Fruit fly (Drosophila melanogaster) whole organism, embryonic: ENCODE results near the gene CG17816.

ENCODE experiments used
- Asciz ChIP-seq: fragments of 200-800 bp; sonication (Bioruptor generic); optimal IDR thresholded peaks from 2 replicates; lab custom pipeline; 2017; ENCODE audit warnings: missing biosample characterization, mild to moderate bottlenecking, missing genetic modification characterization, missing genetic modification reagents
- B-H2 ChIP-seq: fragments of 200-800 bp; sonication (Bioruptor generic); optimal IDR thresholded peaks from 2 replicates; lab custom pipeline; 2018; ENCODE audit warnings: missing biosample characterization, mild to moderate bottlenecking, missing genetic modification characterization
- Blimp-1 ChIP-seq: fragments of 200-800 bp; sonication (Bioruptor generic); optimal IDR thresholded peaks from 3 replicates; lab custom pipeline; 2018; ENCODE audit warnings: missing biosample characterization, missing genetic modification characterization, mild to moderate bottlenecking, moderate library complexity, missing genetic modification reagents
- CG10654 ChIP-seq: fragments of 200-800 bp; sonication (Bioruptor generic); optimal IDR thresholded peaks from 2 replicates; lab custom pipeline; 2016; ENCODE audit warnings: missing biosample characterization, missing genetic modification characterization
- CG13296 ChIP-seq: fragments of 200-800 bp; sonication (Bioruptor generic); optimal IDR thresholded peaks from 3 replicates; lab custom pipeline; 2018; ENCODE audit warnings: missing biosample characterization, mild to moderate bottlenecking, missing genetic modification characterization
- CG14014 ChIP-seq: fragments of 200-800 bp; sonication (Bioruptor generic); IDR thresholded peaks from 2 replicates; pipeline ENCODE4 v1.3.6; 2022; ENCODE audit warnings: missing biosample characterization, missing genetic modification characterization
- CG1603 ChIP-seq: fragments of 200-800 bp; sonication (Bioruptor generic); optimal IDR thresholded peaks from 2 replicates; lab custom pipeline; 2019; ENCODE audit warnings: missing biosample characterization, mild to moderate bottlenecking, missing genetic modification characterization, moderate library complexity
- CG2712 ChIP-seq: fragments of 200-800 bp; optimal IDR thresholded peaks from 3 replicates; lab custom pipeline; 2019; ENCODE audit warnings: missing biosample characterization, mild to moderate bottlenecking, missing genetic modification characterization, moderate library complexity
- CG31365 ChIP-seq: fragments of 200-800 bp; sonication (Bioruptor generic); optimal IDR thresholded peaks from 2 replicates; lab custom pipeline; 2018; ENCODE audit warnings: missing biosample characterization, mild to moderate bottlenecking, missing genetic modification characterization
- CG32767 ChIP-seq: fragments of 200-800 bp; sonication (Bioruptor generic); IDR thresholded peaks from 2 replicates; pipeline ENCODE4 v1.3.6; 2022; ENCODE audit warnings: missing biosample characterization, missing genetic modification characterization
- CG34422 ChIP-seq: fragments of 200-800 bp; sonication (Bioruptor generic); IDR thresholded peaks from 3 replicates; pipeline ENCODE4 v1.3.6; 2022; ENCODE audit warnings: missing biosample characterization, missing genetic modification characterization
- CG4617 ChIP-seq: fragments of 200-800 bp; sonication (Bioruptor generic); optimal IDR thresholded peaks from 3 replicates; lab custom pipeline; 2016; ENCODE audit warnings: missing biosample characterization, missing genetic modification characterization, borderline replicate concordance
- CG4707 ChIP-seq: fragments of 200-800 bp; sonication (Bioruptor generic); optimal IDR thresholded peaks from 2 replicates; lab custom pipeline; 2018; ENCODE audit warnings: missing biosample characterization, mild to moderate bottlenecking, missing genetic modification characterization, moderate library complexity
- CG6683 ChIP-seq: fragments of 200-800 bp; sonication (Bioruptor generic); optimal IDR thresholded peaks from 2 replicates; lab custom pipeline; 2017; ENCODE audit warnings: missing biosample characterization, mild to moderate bottlenecking, missing genetic modification characterization, missing genetic modification reagents
- CG6854 ChIP-seq: fragments of 200-800 bp; sonication (Bioruptor generic); optimal IDR thresholded peaks from 3 replicates; lab custom pipeline; 2017; ENCODE audit warnings: missing biosample characterization, mild to moderate bottlenecking, missing genetic modification characterization
- CG7357 ChIP-seq: fragments of 200-800 bp; sonication (Bioruptor generic); IDR thresholded peaks from 3 replicates; pipeline ENCODE4 v1.3.6; 2022; ENCODE audit warnings: missing biosample characterization, missing genetic modification characterization
- CG8089 ChIP-seq: fragments of 200-800 bp; sonication (Bioruptor generic); optimal IDR thresholded peaks from 3 replicates; lab custom pipeline; 2016; ENCODE audit warnings: missing biosample characterization, missing genetic modification characterization
- CG9797 ChIP-seq: fragments of 200-800 bp; sonication (Bioruptor generic); optimal IDR thresholded peaks from 3 replicates; lab custom pipeline; 2018; ENCODE audit warnings: missing biosample characterization, mild to moderate bottlenecking, missing genetic modification characterization
- CHES-1-like ChIP-seq: fragments of 200-800 bp; sonication (Bioruptor generic); optimal IDR thresholded peaks from 2 replicates; lab custom pipeline; 2016; ENCODE audit warnings: missing biosample characterization, missing genetic modification characterization
- Dad ChIP-seq: fragments of 200-800 bp; sonication (Bioruptor generic); optimal IDR thresholded peaks from 3 replicates; lab custom pipeline; 2016; ENCODE audit warnings: missing biosample characterization, missing genetic modification characterization
- Dbx ChIP-seq: fragments of 200-800 bp; sonication (Bioruptor generic); IDR thresholded peaks from 3 replicates; pipeline ENCODE4 v1.3.6; 2022; ENCODE audit warnings: missing biosample characterization, missing genetic modification characterization
- Dip3 ChIP-seq: fragments of 200-800 bp; sonication (Bioruptor generic); optimal IDR thresholded peaks from 3 replicates; lab custom pipeline; 2016; ENCODE audit warnings: missing biosample characterization, missing genetic modification characterization
- Doc2 ChIP-seq: fragments of 200-800 bp; sonication (Bioruptor generic); IDR thresholded peaks from 2 replicates; pipeline ENCODE4 v1.3.6; 2022; ENCODE audit warnings: missing biosample characterization, missing genetic modification characterization
- Elba2 ChIP-seq: fragments of 200-800 bp; sonication (Bioruptor generic); optimal IDR thresholded peaks from 3 replicates; lab custom pipeline; 2016; ENCODE audit warnings: missing biosample characterization, missing genetic modification characterization
- H2.0 ChIP-seq: fragments of 200-800 bp; sonication (Bioruptor generic); IDR thresholded peaks from 2 replicates; pipeline ENCODE4 v1.3.6; 2022; ENCODE audit warnings: missing biosample characterization, missing genetic modification characterization
- HmgZ ChIP-seq: fragments of 200-800 bp; sonication (Bioruptor generic); optimal IDR thresholded peaks from 2 replicates; lab custom pipeline; 2018; ENCODE audit warnings: missing biosample characterization, mild to moderate bottlenecking, missing genetic modification characterization
- Mes4 ChIP-seq: fragments of 200-800 bp; sonication (Bioruptor generic); optimal IDR thresholded peaks from 2 replicates; lab custom pipeline; 2016; ENCODE audit warnings: missing biosample characterization, missing genetic modification characterization
- NC2α ChIP-seq: fragments of 200-800 bp; sonication (Bioruptor generic); optimal IDR thresholded peaks from 2 replicates; lab custom pipeline; 2016; ENCODE audit warnings: missing biosample characterization, missing genetic modification characterization
- Nf-YB ChIP-seq: fragments of 200-800 bp; sonication (Bioruptor generic); optimal IDR thresholded peaks from 3 replicates; lab custom pipeline; 2019; ENCODE audit warnings: missing biosample characterization, mild to moderate bottlenecking, missing genetic modification characterization, moderate library complexity
- Oli ChIP-seq: fragments of 200-800 bp; sonication (Bioruptor generic); optimal IDR thresholded peaks from 2 replicates; lab custom pipeline; 2018; ENCODE audit warnings: missing biosample characterization, mild to moderate bottlenecking, missing genetic modification characterization, moderate library complexity
- Pdp1 ChIP-seq, 2 experiments: fragments of 200-800 bp; sonication (Bioruptor generic); optimal IDR thresholded peaks; 3 replicates each; lab custom pipeline; 2016; ENCODE audit warnings: missing biosample characterization in 2 of 2, missing genetic modification characterization in 2 of 2, mild to moderate bottlenecking in 1 of 2, moderate library complexity in 1 of 2
- Six4 ChIP-seq: fragments of 200-800 bp; sonication (Bioruptor generic); optimal IDR thresholded peaks from 2 replicates; lab custom pipeline; 2016; ENCODE audit warnings: missing biosample characterization, missing genetic modification characterization
- Sox100B ChIP-seq: fragments of 200-800 bp; sonication (Bioruptor generic); optimal IDR thresholded peaks from 3 replicates; lab custom pipeline; 2018; ENCODE audit warnings: missing biosample characterization, mild to moderate bottlenecking, missing genetic modification characterization
- ato ChIP-seq: fragments of 200-800 bp; sonication (Bioruptor generic); IDR thresholded peaks from 2 replicates; pipeline ENCODE4 v1.3.6; 2022; ENCODE audit warnings: missing biosample characterization, missing genetic modification characterization; ENCODE audit not compliant: partially characterized antibody
- crc ChIP-seq: fragments of 200-800 bp; sonication (Bioruptor generic); optimal IDR thresholded peaks from 2 replicates; lab custom pipeline; 2016; ENCODE audit warnings: missing biosample characterization, missing genetic modification characterization
- dmrt99B ChIP-seq: fragments of 200-800 bp; sonication (Bioruptor generic); optimal IDR thresholded peaks from 2 replicates; lab custom pipeline; 2018; ENCODE audit warnings: missing biosample characterization, mild to moderate bottlenecking, missing genetic modification characterization, moderate library complexity
- eyg ChIP-seq: fragments of 200-800 bp; sonication (Bioruptor generic); optimal IDR thresholded peaks from 3 replicates; lab custom pipeline; 2016; ENCODE audit warnings: missing biosample characterization, missing genetic modification characterization
- hbn ChIP-seq: fragments of 200-800 bp; sonication (Bioruptor generic); IDR thresholded peaks from 2 replicates; pipeline ENCODE4 v1.3.6; 2022; ENCODE audit warnings: missing biosample characterization, missing genetic modification characterization; ENCODE audit not compliant: partially characterized antibody
- hth ChIP-seq: fragments of >200 bp; optimal IDR thresholded peaks from 2 replicates; lab custom pipeline; 2017; ENCODE audit warnings: inconsistent platforms
- kay ChIP-seq: fragments of 200-800 bp; sonication (Bioruptor generic); optimal IDR thresholded peaks from 2 replicates; lab custom pipeline; 2016; ENCODE audit warnings: missing biosample characterization, missing genetic modification characterization
- mld ChIP-seq: fragments of 200-800 bp; sonication (Bioruptor generic); IDR thresholded peaks from 3 replicates; pipeline ENCODE4 v1.3.6; 2022; ENCODE audit warnings: missing biosample characterization, missing genetic modification characterization; ENCODE audit not compliant: partially characterized antibody
- nerfin-1 ChIP-seq: fragments of 200-800 bp; sonication (Bioruptor generic); optimal IDR thresholded peaks from 3 replicates; lab custom pipeline; 2019; ENCODE audit warnings: missing biosample characterization, mild to moderate bottlenecking, missing genetic modification characterization, moderate library complexity
- pita ChIP-seq: fragments of 200-800 bp; sonication (Bioruptor generic); optimal IDR thresholded peaks from 2 replicates; lab custom pipeline; 2017; ENCODE audit warnings: missing biosample characterization, mild to moderate bottlenecking, missing genetic modification characterization
- sc ChIP-seq, 3 experiments: fragments of >200 bp in 2 of 3; fragments of 200-800 bp in 1 of 3; sonication (Bioruptor generic) in 1 of 3; optimal IDR thresholded peaks; 2 replicates in 2 of 3; 3 replicates in 1 of 3; lab custom pipeline; 2017; ENCODE audit warnings: mild to moderate bottlenecking in 1 of 3, missing biosample characterization in 1 of 3, missing genetic modification characterization in 1 of 3, missing genetic modification reagents in 1 of 3
- seq ChIP-seq: fragments of 200-800 bp; sonication (Bioruptor generic); IDR thresholded peaks from 2 replicates; pipeline ENCODE4 v1.3.6; 2022; ENCODE audit warnings: missing biosample characterization, missing genetic modification characterization
- shn ChIP-seq: fragments of 200-800 bp; sonication (Bioruptor generic); optimal IDR thresholded peaks from 3 replicates; lab custom pipeline; 2016; ENCODE audit warnings: missing biosample characterization, missing genetic modification characterization
- unc-4 ChIP-seq: fragments of 200-800 bp; sonication (Bioruptor generic); IDR thresholded peaks from 2 replicates; pipeline ENCODE4 v1.3.6; 2022; ENCODE audit warnings: missing biosample characterization, missing genetic modification characterization; ENCODE audit not compliant: partially characterized antibody
- vfl ChIP-seq: fragments of 200-800 bp; sonication (Bioruptor generic); optimal IDR thresholded peaks from 2 replicates; lab custom pipeline; 2016; ENCODE audit warnings: missing biosample characterization, missing genetic modification characterization
- vvl ChIP-seq: fragments of 200-800 bp; sonication (Bioruptor generic); IDR thresholded peaks from 2 replicates; pipeline ENCODE4 v1.3.6; 2022; ENCODE audit warnings: missing biosample characterization, missing genetic modification characterization
- zen2 ChIP-seq: fragments of 200-800 bp; sonication (Bioruptor generic); IDR thresholded peaks from 3 replicates; pipeline ENCODE4 v1.3.6; 2022; ENCODE audit warnings: missing biosample characterization, missing genetic modification characterization; ENCODE audit not compliant: partially characterized antibody

CG17816 gene

dm6 chr3R:7911482-7911881 is 24.9 kb upstream of the CG17816 start, which contains the start of gene Prat (continued):
- no peak for TF ChIP-seq Mes4 (GFP tag; lab: Kevin White, UChicago)
- no peak for TF ChIP-seq nerfin-1
- no peak for TF ChIP-seq CG13296
- no peak for TF ChIP-seq sc (optimal IDR thresholded peaks at IDR 0.05; lab: Kevin White, UChicago)
- no peak for TF ChIP-seq sc (GFP tag; optimal IDR thresholded peaks at IDR 0.05; lab: Kevin White, UChicago)
- TF ChIP-seq CG4617 (GFP tag; lab: Kevin White, UChicago) = peak; percentile 63
- TF ChIP-seq shn (GFP tag; lab: Kevin White, UChicago) = no peak
- TF ChIP-seq CG2712 = no peak
- no peak for TF ChIP-seq Dbx
- TF ChIP-seq NC2α = no peak
- TF ChIP-seq mld (GFP tag; lab: Robert Waterston, UW) = peak; percentile 66; the same call in 2 of the 3 replicates
- no peak for TF ChIP-seq CG32767 (GFP tag; lab: Robert Waterston, UW)
- peak; percentile 65 for TF ChIP-seq hbn
- TF ChIP-seq Six4 (GFP tag; lab: Kevin White, UChicago) = no peak
- peak; percentile 35; the same call in 2 of the 3 replicates for TF ChIP-seq zen2
- TF ChIP-seq Elba2 (GFP tag; lab: Kevin White, UChicago) = peak; percentile 71
- TF ChIP-seq ato (GFP tag; lab: Robert Waterston, UW) = peak; percentile 79
- TF ChIP-seq Pdp1 (GFP tag; optimal IDR thresholded peaks at IDR 0.05; lab: Kevin White, UChicago) = peak in 1 of 2 experiments; percentile 76
- TF ChIP-seq CG6683 (GFP tag; lab: Kevin White, UChicago) = no peak
- no peak for TF ChIP-seq CG9797 (GFP tag; lab: Kevin White, UChicago)
- no peak for TF ChIP-seq Nf-YB (GFP tag; lab: Kevin White, UChicago)
- TF ChIP-seq kay (GFP tag; lab: Kevin White, UChicago) = no peak
- TF ChIP-seq Doc2 (GFP tag; lab: Robert Waterston, UW) = no peak
- no peak for TF ChIP-seq pita (GFP tag; lab: Kevin White, UChicago)
- no peak for TF ChIP-seq CG4707 (GFP tag; lab: Kevin White, UChicago)
- TF ChIP-seq CG8089 (GFP tag; lab: Kevin White, UChicago) = no peak
- no peak for TF ChIP-seq CG10654
- no peak for TF ChIP-seq vfl
- TF ChIP-seq Oli = no peak
- peak; percentile 59; the same call in 2 of the 3 replicates for TF ChIP-seq CG34422 (GFP tag; lab: Robert Waterston, UW)
- TF ChIP-seq H2.0 = no peak
- TF ChIP-seq HmgZ (tag; lab: Kevin White, UChicago) = peak; percentile 35
- no peak for TF ChIP-seq seq (GFP tag; lab: Robert Waterston, UW)
- no peak for TF ChIP-seq Dip3
- peak; percentile 70 for TF ChIP-seq unc-4
- no peak for TF ChIP-seq CG6854 (GFP tag; lab: Kevin White, UChicago)
- no peak for TF ChIP-seq crc (GFP tag; lab: Kevin White, UChicago)
- no peak for TF ChIP-seq Sox100B
- TF ChIP-seq Asciz = no peak
- TF ChIP-seq CG1603 (tag; lab: Kevin White, UChicago) = no peak
- TF ChIP-seq hth = no peak
- no peak for TF ChIP-seq CG14014
- no peak for TF ChIP-seq eyg
- no peak for TF ChIP-seq CG7357 (GFP tag; lab: Robert Waterston, UW)
- no peak for TF ChIP-seq Blimp-1 (GFP tag; lab: Kevin White, UChicago)
- no peak for TF ChIP-seq CG31365
- peak; percentile 25; the same call in 1 of the 2 replicates for TF ChIP-seq vvl
- TF ChIP-seq dmrt99B (tag; lab: Kevin White, UChicago) = no peak
- TF ChIP-seq B-H2 = no peak
- no peak for TF ChIP-seq CHES-1-like
- no peak for TF ChIP-seq Dad
